Fruit fly (Drosophila melanogaster) whole organism, adult: ENCODE measurements around the gene CG43249.

Source experiments
- CG11617 ChIP-seq: fragments of 200-800 bp; sonication (Bioruptor generic); optimal IDR thresholded peaks from 2 replicates; lab custom pipeline; 2017; ENCODE audit warnings: mild to moderate bottlenecking, missing biosample characterization, missing genetic modification reagents, missing genetic modification characterization
- CG12768 ChIP-seq: fragments of 200-800 bp; sonication (Bioruptor generic); optimal IDR thresholded peaks from 2 replicates; lab custom pipeline; 2017; ENCODE audit warnings: missing biosample characterization, missing genetic modification characterization, mild to moderate bottlenecking, moderate library complexity, missing genetic modification reagents
- CG14711 ChIP-seq: fragments of 200-800 bp; sonication (Bioruptor generic); optimal IDR thresholded peaks from 2 replicates; lab custom pipeline; 2018; ENCODE audit warnings: missing biosample characterization, mild to moderate bottlenecking, missing genetic modification characterization, moderate library complexity
- CG1620 ChIP-seq: fragments of 200-800 bp; sonication (Bioruptor generic); optimal IDR thresholded peaks from 2 replicates; lab custom pipeline; 2016; ENCODE audit warnings: missing biosample characterization, missing genetic modification characterization
- CG33017 ChIP-seq: fragments of 200-800 bp; sonication (Bioruptor generic); optimal IDR thresholded peaks from 2 replicates; lab custom pipeline; 2018; ENCODE audit warnings: missing biosample characterization, mild to moderate bottlenecking, missing genetic modification characterization, moderate library complexity
- CG5204 ChIP-seq: fragments of 200-800 bp; sonication (Bioruptor generic); optimal IDR thresholded peaks from 2 replicates; lab custom pipeline; 2016; ENCODE audit warnings: missing biosample characterization, missing genetic modification characterization
- CG7045 ChIP-seq: fragments of 200-800 bp; sonication (Bioruptor generic); optimal IDR thresholded peaks from 2 replicates; lab custom pipeline; 2017; ENCODE audit warnings: missing biosample characterization, mild to moderate bottlenecking, missing genetic modification characterization
- CG7101 ChIP-seq: fragments of 200-800 bp; sonication (Bioruptor generic); optimal IDR thresholded peaks from 2 replicates; lab custom pipeline; 2018; ENCODE audit warnings: missing biosample characterization, mild to moderate bottlenecking, missing genetic modification characterization, moderate library complexity
- Clk ChIP-seq: fragments of 200-800 bp; sonication (Bioruptor generic); optimal IDR thresholded peaks from 2 replicates; lab custom pipeline; 2017; ENCODE audit warnings: missing biosample characterization, missing genetic modification characterization
- Crg-1 ChIP-seq: fragments of 200-800 bp; sonication (Bioruptor generic); optimal IDR thresholded peaks from 2 replicates; lab custom pipeline; 2016; ENCODE audit warnings: missing biosample characterization, missing genetic modification characterization
- Hr96 ChIP-seq: fragments of 200-800 bp; sonication (Bioruptor generic); optimal IDR thresholded peaks from 2 replicates; lab custom pipeline; 2016; ENCODE audit warnings: missing biosample characterization, missing genetic modification characterization
- Mnt ChIP-seq: fragments of 200-800 bp; sonication (Bioruptor generic); optimal IDR thresholded peaks from 2 replicates; lab custom pipeline; 2016; ENCODE audit warnings: missing biosample characterization, mild to moderate bottlenecking, missing genetic modification characterization
- bab1 ChIP-seq: fragments of 200-800 bp; sonication (Bioruptor generic); optimal IDR thresholded peaks from 3 replicates; lab custom pipeline; 2019; ENCODE audit warnings: missing biosample characterization, mild to moderate bottlenecking, missing genetic modification characterization, moderate library complexity
- cic ChIP-seq: fragments of 200-800 bp; sonication (Bioruptor generic); optimal IDR thresholded peaks from 2 replicates; lab custom pipeline; 2017; ENCODE audit warnings: missing biosample characterization, mild to moderate bottlenecking, missing genetic modification characterization, moderate library complexity
- cnc ChIP-seq, 2 experiments: fragments of >200 bp; optimal IDR thresholded peaks; 2 replicates each; lab custom pipeline; 2017
- kay ChIP-seq: fragments of 200-800 bp; sonication (Bioruptor generic); peaks from one replicate; lab custom pipeline; 2016; ENCODE audit warnings: missing biosample characterization, missing genetic modification characterization, borderline replicate concordance
- ovo ChIP-seq: fragments of 200-800 bp; sonication (Bioruptor generic); optimal IDR thresholded peaks from 2 replicates; lab custom pipeline; 2016; ENCODE audit warnings: missing biosample characterization, missing genetic modification characterization
- pad ChIP-seq: fragments of 200-800 bp; sonication (Bioruptor generic); optimal IDR thresholded peaks from 3 replicates; lab custom pipeline; 2017; ENCODE audit warnings: missing biosample characterization, missing genetic modification characterization, mild to moderate bottlenecking, moderate library complexity, missing genetic modification reagents
- tj ChIP-seq: fragments of 200-800 bp; sonication (Bioruptor generic); optimal IDR thresholded peaks from 3 replicates; lab custom pipeline; 2017; ENCODE audit warnings: missing biosample characterization, mild to moderate bottlenecking, missing genetic modification characterization, moderate library complexity
- toe ChIP-seq: fragments of 200-800 bp; sonication (Bioruptor generic); optimal IDR thresholded peaks from 2 replicates; lab custom pipeline; 2016; ENCODE audit warnings: missing biosample characterization, missing genetic modification characterization

CG43249 gene

DNA sequence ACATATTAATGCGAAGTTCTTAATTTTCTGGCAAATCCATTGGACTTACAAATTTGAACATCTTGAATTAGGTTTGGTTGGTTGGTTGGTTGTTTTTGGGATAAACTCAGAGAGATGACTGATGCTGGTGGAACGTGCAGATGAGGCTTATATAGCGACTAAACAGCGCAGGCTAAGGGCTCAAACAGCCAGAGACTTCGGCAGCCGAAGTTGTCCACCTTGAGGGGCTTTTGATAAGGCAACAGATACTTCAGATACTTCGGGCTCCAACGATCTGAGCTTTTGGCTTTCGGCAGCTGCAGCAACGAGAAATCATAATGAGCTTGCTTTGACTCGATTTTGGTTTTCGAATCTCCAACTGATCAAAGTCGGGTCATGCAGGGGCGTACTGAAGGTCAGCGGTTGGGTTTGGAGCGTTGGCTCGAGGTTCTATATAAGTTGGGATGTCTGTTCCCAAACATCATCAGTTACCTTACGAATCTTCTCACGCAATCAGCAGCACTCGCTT is 15.4 kb downstream of the CG43249 start, which contains the start of the genes CG13041 and CG13060:
Gene CG13041, minus strand, starts transcription at position 128 of the 508 bp plus-strand sequence.
Gene CG13060, plus strand, starts transcription at position 458 of the 508 bp plus-strand sequence.
- no peak for TF ChIP-seq pad (GFP tag; lab: Kevin White, UChicago)
- no peak for TF ChIP-seq CG7101 (tag; lab: Kevin White, UChicago)
- TF ChIP-seq CG14711 (tag; lab: Kevin White, UChicago) = no peak
- no peak for TF ChIP-seq tj (GFP tag; lab: Kevin White, UChicago)
- TF ChIP-seq CG33017 (tag; lab: Kevin White, UChicago) = no peak
- no peak for TF ChIP-seq kay (GFP tag; lab: Kevin White, UChicago)

DNA sequence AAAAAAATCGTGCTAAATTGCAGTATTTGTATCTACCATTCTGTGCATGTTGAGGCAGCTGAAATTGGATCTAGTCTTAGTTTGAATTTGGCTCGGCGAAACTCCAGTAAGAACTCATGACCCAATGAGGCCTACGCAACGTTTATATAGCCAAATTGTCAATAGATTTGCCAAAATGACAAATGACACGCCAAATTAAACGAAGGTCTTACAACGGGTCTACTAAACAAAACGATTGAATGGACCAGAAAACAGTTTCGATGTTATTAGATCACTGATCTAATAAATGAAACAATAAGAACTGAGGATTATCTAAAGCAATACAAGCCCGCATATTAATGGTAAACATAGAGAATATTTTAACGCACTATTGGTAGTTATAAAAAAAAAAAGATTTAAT is 17.1 kb downstream of the CG43249 start, which contains the start of gene CG42718:
Gene CG42718, minus strand, starts transcription at position 101 of the 400 bp plus-strand sequence.
- TF ChIP-seq CG11617 (GFP tag; lab: Kevin White, UChicago) (no peak), CG7045 (no peak), bab1 (GFP tag; lab: Kevin White, UChicago) (no peak), pad (GFP tag; lab: Kevin White, UChicago) (no peak), ovo (GFP tag; lab: Kevin White, UChicago) (no peak), toe (GFP tag; lab: Kevin White, UChicago) (no peak), CG12768 (GFP tag; lab: Kevin White, UChicago) (no peak), cic (GFP tag; lab: Kevin White, UChicago) (no peak), CG33017 (tag; lab: Kevin White, UChicago) (no peak), Mnt (GFP tag; lab: Kevin White, UChicago) (no peak), cnc (optimal IDR thresholded peaks at IDR 0.05; lab: Kevin White, UChicago) (no peak), Clk (GFP tag; lab: Kevin White, UChicago) (no peak), CG14711 (tag; lab: Kevin White, UChicago) (no peak)

DNA sequence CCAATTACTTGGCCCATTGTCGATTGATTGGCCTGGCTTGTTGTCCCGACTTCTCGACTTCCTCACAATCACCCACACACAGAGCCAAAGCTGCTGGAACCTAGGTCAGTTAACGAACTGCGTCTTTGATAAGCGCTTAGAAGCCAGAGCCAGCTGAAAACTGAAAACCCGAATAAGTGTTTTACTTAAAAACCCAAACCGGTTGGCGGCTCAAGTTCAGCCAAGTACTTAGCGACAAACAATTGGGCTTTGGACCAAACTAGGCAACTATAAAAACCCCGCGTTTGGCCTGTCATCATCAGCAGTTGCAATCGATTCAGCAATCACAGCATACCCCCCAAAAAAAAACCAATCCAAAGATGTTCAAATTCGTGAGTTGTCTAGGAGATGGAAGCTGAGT is 19.3 kb downstream of the CG43249 start, which contains the start of gene CG13059:
Gene CG13059, plus strand, starts transcription at position 301 of the 400 bp plus-strand sequence.
- TF ChIP-seq bab1 (GFP tag; lab: Kevin White, UChicago) (no peak), toe (GFP tag; lab: Kevin White, UChicago) (no peak), pad (GFP tag; lab: Kevin White, UChicago) (no peak), CG5204 (GFP tag; lab: Kevin White, UChicago) (no peak)

DNA sequence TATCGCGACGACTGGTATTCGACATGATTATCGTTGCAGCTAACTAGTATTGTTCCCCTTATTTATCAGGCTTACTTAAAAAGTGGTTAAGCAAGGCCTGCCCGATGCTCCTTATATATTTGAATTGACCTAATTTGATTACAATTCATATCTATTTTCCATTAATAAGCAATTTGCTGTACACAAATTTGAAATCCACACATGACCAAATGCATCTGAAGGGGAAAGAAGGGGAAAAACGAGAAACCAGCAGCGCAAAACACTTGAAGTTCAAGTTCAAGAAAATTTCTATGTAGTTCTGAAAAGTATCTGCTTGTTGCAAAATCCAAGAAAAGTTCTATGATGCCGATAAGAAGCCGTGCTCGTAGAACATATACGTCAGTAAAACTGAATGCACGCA is 22.6 kb downstream of the CG43249 start, which contains the start of the genes CG13040 and CG13039:
Gene CG13040, minus strand, starts transcription at position 101 of the 400 bp plus-strand sequence.
Gene CG13039, minus strand, starts transcription at position 106 of the 400 bp plus-strand sequence.
- no peak for TF ChIP-seq tj (GFP tag; lab: Kevin White, UChicago)
- TF ChIP-seq cnc (optimal IDR thresholded peaks at IDR 0.05; lab: Kevin White, UChicago) = no peak
- TF ChIP-seq CG12768 (GFP tag; lab: Kevin White, UChicago) = no peak
- TF ChIP-seq bab1 (GFP tag; lab: Kevin White, UChicago) = no peak
- TF ChIP-seq kay (GFP tag; lab: Kevin White, UChicago) = no peak
- TF ChIP-seq CG7045 = no peak
- no peak for TF ChIP-seq Mnt (GFP tag; lab: Kevin White, UChicago)
- TF ChIP-seq CG14711 (tag; lab: Kevin White, UChicago) = no peak
- TF ChIP-seq Hr96 (GFP tag; lab: Kevin White, UChicago) = no peak
- no peak for TF ChIP-seq CG11617 (GFP tag; lab: Kevin White, UChicago)
- TF ChIP-seq Crg-1 = no peak
- no peak for TF ChIP-seq Clk (GFP tag; lab: Kevin White, UChicago)
- TF ChIP-seq toe (GFP tag; lab: Kevin White, UChicago) = no peak
- no peak for TF ChIP-seq CG7101 (tag; lab: Kevin White, UChicago)
- no peak for TF ChIP-seq pad (GFP tag; lab: Kevin White, UChicago)
- TF ChIP-seq CG33017 (tag; lab: Kevin White, UChicago) = no peak
- TF ChIP-seq ovo (GFP tag; lab: Kevin White, UChicago) = no peak
- TF ChIP-seq cic (GFP tag; lab: Kevin White, UChicago) = no peak

DNA sequence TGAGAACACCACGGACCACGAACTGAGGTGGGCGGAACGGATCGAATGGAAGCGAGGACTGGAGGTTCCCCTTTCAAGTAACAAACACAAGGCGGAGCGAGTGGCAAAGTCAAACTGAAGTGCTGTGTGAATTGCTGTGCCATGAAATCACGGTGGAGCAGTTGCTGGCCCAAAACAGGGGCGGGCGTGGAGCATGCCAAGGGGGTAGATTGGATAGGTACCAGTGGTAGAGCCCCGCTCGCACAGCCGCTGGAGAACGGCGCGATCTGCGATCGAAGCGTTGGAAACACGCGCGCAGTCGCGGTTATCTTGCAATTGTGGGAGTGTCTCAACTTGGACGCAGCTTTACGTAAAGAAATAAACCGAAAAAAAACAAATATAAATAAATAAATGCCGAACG is 23.7 kb downstream of the CG43249 start, which contains the start of gene CG13038:
Gene CG13038, minus strand, starts transcription at position 118 of the 400 bp plus-strand sequence.
- TF ChIP-seq CG14711 (tag; lab: Kevin White, UChicago) = no peak
- TF ChIP-seq CG7101 (tag; lab: Kevin White, UChicago) = no peak
- no peak for TF ChIP-seq CG5204 (GFP tag; lab: Kevin White, UChicago)
- TF ChIP-seq cic (GFP tag; lab: Kevin White, UChicago) = no peak
- no peak for TF ChIP-seq Hr96 (GFP tag; lab: Kevin White, UChicago)
- no peak for TF ChIP-seq Mnt (GFP tag; lab: Kevin White, UChicago)
- no peak for TF ChIP-seq cnc (optimal IDR thresholded peaks at IDR 0.05; lab: Kevin White, UChicago)
- no peak for TF ChIP-seq Crg-1
- TF ChIP-seq tj (GFP tag; lab: Kevin White, UChicago) = no peak

DNA sequence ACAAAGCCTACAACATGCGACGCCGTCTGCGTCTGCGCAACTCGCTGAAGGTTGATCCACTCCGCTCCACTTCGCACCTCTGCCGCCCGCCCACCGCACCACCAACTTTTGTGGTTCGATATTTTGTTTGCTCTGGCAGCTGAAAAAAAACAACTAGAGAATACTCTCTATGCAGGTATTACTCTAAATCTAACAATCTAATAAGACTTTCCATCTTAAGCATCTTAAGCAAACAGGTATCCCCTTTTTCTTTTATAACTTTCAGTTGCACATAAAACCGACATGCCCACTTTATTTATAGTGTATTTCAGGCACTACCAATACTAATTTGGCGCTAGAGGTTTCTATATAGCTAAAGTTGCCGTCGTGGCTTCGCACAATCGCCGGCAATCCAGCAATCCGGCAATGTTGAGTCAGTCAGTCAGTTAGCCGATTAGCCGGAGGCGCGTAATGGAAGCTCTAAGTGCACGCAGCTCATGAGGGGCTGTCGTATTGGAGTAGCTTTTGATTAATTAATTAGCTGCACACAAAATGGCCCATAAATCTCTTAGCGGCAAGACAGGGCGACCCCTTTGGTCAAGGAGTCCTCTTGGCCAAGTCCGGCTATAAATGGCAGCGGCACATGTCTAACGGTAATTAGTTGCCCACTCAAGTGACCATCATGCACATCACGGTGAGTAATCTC is 24.3 kb downstream of the CG43249 start, which contains the start of gene CG13058:
Gene CG13058, plus strand, starts transcription at position 635 of the 685 bp plus-strand sequence.
- TF ChIP-seq CG5204 (GFP tag; lab: Kevin White, UChicago) (no peak), toe (GFP tag; lab: Kevin White, UChicago) (no peak), CG33017 (tag; lab: Kevin White, UChicago) (no peak), CG1620 (GFP tag; lab: Kevin White, UChicago) (no peak), cnc (optimal IDR thresholded peaks at IDR 0.05; lab: Kevin White, UChicago) (no peak), kay (GFP tag; lab: Kevin White, UChicago) (no peak), CG11617 (GFP tag; lab: Kevin White, UChicago) (no peak), CG14711 (tag; lab: Kevin White, UChicago) (no peak), Mnt (GFP tag; lab: Kevin White, UChicago) (no peak), Clk (GFP tag; lab: Kevin White, UChicago) (no peak), CG12768 (GFP tag; lab: Kevin White, UChicago) (no peak), cic (GFP tag; lab: Kevin White, UChicago) (no peak), pad (GFP tag; lab: Kevin White, UChicago) (no peak), CG7101 (tag; lab: Kevin White, UChicago) (no peak), tj (GFP tag; lab: Kevin White, UChicago) (no peak), CG7045 (no peak), Crg-1 (no peak), ovo (GFP tag; lab: Kevin White, UChicago) (no peak), bab1 (GFP tag; lab: Kevin White, UChicago) (no peak), Hr96 (GFP tag; lab: Kevin White, UChicago) (no peak)
